Worm (Caenorhabditis elegans) whole organism, L4 larva: Measurements from ENCODE around the gene pap-2.

Experiments
- D1046.2 ChIP-seq: fragments of 200-800 bp; sonication (Bioruptor generic); IDR thresholded peaks from 2 replicates; pipeline ENCODE4 v1.3.6; 2022; ENCODE audit warnings: missing genetic modification characterization, missing compliant biosample characterization
- F10B5.3 ChIP-seq: sonication (generic microtip); optimal IDR thresholded peaks from 2 replicates; lab custom pipeline; 2016; ENCODE audit warnings: mild to moderate bottlenecking, missing genetic modification characterization, missing compliant biosample characterization
- F37D6.2 ChIP-seq: sonication (generic microtip); optimal IDR thresholded peaks from 2 replicates; lab custom pipeline; 2016; ENCODE audit warnings: mild to moderate bottlenecking, missing genetic modification characterization, missing compliant biosample characterization
- F44E2.7 ChIP-seq: fragments of 200-800 bp; sonication (Bioruptor generic); IDR thresholded peaks from 2 replicates; pipeline ENCODE4 v2.1.2; 2022; ENCODE audit warnings: missing genetic modification characterization, missing compliant biosample characterization
- T26A8.4 ChIP-seq: fragments of 200-800 bp; sonication (Bioruptor generic); IDR thresholded peaks from 2 replicates; pipeline ENCODE4 v1.3.6; 2022; ENCODE audit warnings: missing genetic modification characterization, missing compliant biosample characterization
- Y105C5A.15 ChIP-seq: fragments of 200-800 bp; sonication (Bioruptor generic); IDR thresholded peaks from 2 replicates; pipeline ENCODE4 v1.3.6; 2022; ENCODE audit warnings: missing genetic modification characterization, missing compliant biosample characterization
- Y48G9A.11 ChIP-seq: fragments of 200-800 bp; sonication (Bioruptor generic); IDR thresholded peaks from 2 replicates; pipeline ENCODE4 v1.3.6; 2022; ENCODE audit warnings: missing genetic modification reagents, missing genetic modification characterization, missing compliant biosample characterization
- ZK337.2 ChIP-seq: fragments of 200-800 bp; sonication (Bioruptor generic); IDR thresholded peaks from 2 replicates; pipeline ENCODE4 v1.3.6; 2022; ENCODE audit warnings: missing genetic modification reagents, missing genetic modification characterization, missing compliant biosample characterization
- aha-1 ChIP-seq: fragments of 150-350 bp; peaks from one replicate; lab custom pipeline; 2014; ENCODE audit warnings: missing biosample characterization, missing genetic modification characterization
- arid-1 ChIP-seq: fragments of 200-800 bp; sonication (Bioruptor generic); conservative IDR thresholded peaks from 2 replicates; pipeline ENCODE4 v1.3.6; 2022; ENCODE audit warnings: missing genetic modification reagents, missing genetic modification characterization, missing compliant biosample characterization
- ceh-28 ChIP-seq: fragments of 150-350 bp; optimal IDR thresholded peaks from 2 replicates; lab custom pipeline; 2014; ENCODE audit warnings: missing biosample characterization, missing genetic modification reagents, missing genetic modification characterization
- ceh-32 ChIP-seq: sonication (generic microtip); optimal IDR thresholded peaks from 2 replicates; lab custom pipeline; 2016; ENCODE audit warnings: mild to moderate bottlenecking, missing genetic modification characterization, missing compliant biosample characterization; ENCODE audit not compliant: poor library complexity
- ceh-62 ChIP-seq: sonication (generic microtip); optimal IDR thresholded peaks from 2 replicates; lab custom pipeline; 2017; ENCODE audit warnings: missing biosample characterization, missing genetic modification characterization
- ceh-82 ChIP-seq: sonication (generic microtip); optimal IDR thresholded peaks from 2 replicates; lab custom pipeline; 2017; ENCODE audit warnings: missing biosample characterization, missing genetic modification characterization
- daf-12 ChIP-seq: fragments of 150-350 bp; optimal IDR thresholded peaks from 2 replicates; lab custom pipeline; 2014; ENCODE audit warnings: missing biosample characterization, missing genetic modification reagents, missing genetic modification characterization
- daf-16 ChIP-seq, 3 experiments: sonication (generic microtip); optimal IDR thresholded peaks; 2 replicates each; lab custom pipeline; 2016 to 2017; ENCODE audit warnings: missing genetic modification characterization in 3 of 3, missing genetic modification reagents in 3 of 3, mild to moderate bottlenecking in 2 of 3, missing compliant biosample characterization in 2 of 3, missing biosample characterization in 1 of 3, moderate library complexity in 1 of 3
- daf-19 ChIP-seq: fragments of 200-800 bp; sonication (Bioruptor generic); conservative IDR thresholded peaks from 2 replicates; pipeline ENCODE4 v1.3.6; 2022; ENCODE audit warnings: missing genetic modification characterization, missing compliant biosample characterization
- dmd-6 ChIP-seq: fragments of 200-800 bp; sonication (Bioruptor generic); IDR thresholded peaks from 2 replicates; pipeline ENCODE4 v1.3.6; 2022; ENCODE audit warnings: missing genetic modification reagents, missing genetic modification characterization, missing compliant biosample characterization
- dmd-8 ChIP-seq: fragments of 200-800 bp; sonication (Bioruptor generic); IDR thresholded peaks from 2 replicates; pipeline ENCODE4 v1.3.6; 2022; ENCODE audit warnings: missing genetic modification characterization, missing compliant biosample characterization
- dmd-9 ChIP-seq: fragments of 200-800 bp; sonication (Bioruptor generic); IDR thresholded peaks from 2 replicates; pipeline ENCODE4 v1.3.6; 2022; ENCODE audit warnings: missing genetic modification reagents, missing genetic modification characterization, missing compliant biosample characterization
- dve-1 ChIP-seq: sonication (generic microtip); optimal IDR thresholded peaks from 2 replicates; lab custom pipeline; 2017; ENCODE audit warnings: antibody characterized with exemption, mild to moderate bottlenecking, missing genetic modification characterization, missing compliant biosample characterization; ENCODE audit not compliant: insufficient read depth
- egl-43 ChIP-seq: fragments of 200-800 bp; sonication (Bioruptor generic); IDR thresholded peaks from 2 replicates; pipeline ENCODE4 v1.3.6; 2022; ENCODE audit warnings: missing genetic modification reagents, missing genetic modification characterization, missing compliant biosample characterization
- hif-1 ChIP-seq, 2 experiments: sonication (generic microtip); optimal IDR thresholded peaks; 2 replicates each; lab custom pipeline; 2016 to 2017; ENCODE audit warnings: missing compliant biosample characterization in 2 of 2, missing genetic modification characterization in 2 of 2, missing genetic modification reagents in 2 of 2, missing genotype in 2 of 2, mild to moderate bottlenecking in 1 of 2
- jun-1 ChIP-seq: fragments of 150-350 bp; optimal IDR thresholded peaks from 2 replicates; lab custom pipeline; 2014; ENCODE audit warnings: missing biosample characterization, missing genetic modification reagents, missing genetic modification characterization
- lin-13 ChIP-seq: fragments of 150-350 bp; optimal IDR thresholded peaks from 2 replicates; lab custom pipeline; 2014; ENCODE audit warnings: missing biosample characterization, missing genetic modification reagents, missing genetic modification characterization
- lin-15B ChIP-seq: fragments of 150-350 bp; sonication (generic microtip); optimal IDR thresholded peaks from 3 replicates; lab custom pipeline; 2014; ENCODE audit warnings: missing biosample characterization, missing genetic modification characterization
- lin-29 ChIP-seq: fragments of 200-800 bp; sonication (Bioruptor generic); IDR thresholded peaks from 2 replicates; pipeline ENCODE4 v1.3.6; 2022; ENCODE audit warnings: missing genetic modification reagents, missing genetic modification characterization, missing compliant biosample characterization
- lsy-2 ChIP-seq, 2 experiments: fragments of 150-350 bp in 1 of 2; sonication (generic microtip) in 1 of 2; optimal IDR thresholded peaks; 2 replicates each; lab custom pipeline; 2014 to 2017; ENCODE audit warnings: missing biosample characterization in 2 of 2, missing genetic modification characterization in 2 of 2
- mep-1 ChIP-seq: fragments of 150-350 bp; sonication (generic microtip); optimal IDR thresholded peaks from 3 replicates; lab custom pipeline; 2014; ENCODE audit warnings: missing biosample characterization, missing genetic modification characterization
- mxl-3 ChIP-seq: fragments of 200-800 bp; sonication (Bioruptor generic); optimal IDR thresholded peaks from 2 replicates; lab custom pipeline; 2018; ENCODE audit warnings: mild to moderate bottlenecking, missing genetic modification characterization, missing compliant biosample characterization
- nhr-10 ChIP-seq: fragments of 150-350 bp; optimal IDR thresholded peaks from 2 replicates; lab custom pipeline; 2014; ENCODE audit warnings: missing biosample characterization, missing genetic modification characterization
- nhr-11 ChIP-seq: fragments of 150-350 bp; optimal IDR thresholded peaks from 2 replicates; lab custom pipeline; 2014; ENCODE audit warnings: missing biosample characterization, missing genetic modification characterization
- nhr-237 ChIP-seq: sonication (generic microtip); optimal IDR thresholded peaks from 2 replicates; lab custom pipeline; 2017; ENCODE audit warnings: missing biosample characterization, missing genetic modification characterization
- nhr-25 ChIP-seq: sonication (generic microtip); optimal IDR thresholded peaks from 2 replicates; lab custom pipeline; 2017; ENCODE audit warnings: missing genetic modification characterization, mild to moderate bottlenecking, missing compliant biosample characterization, antibody characterized with exemption, moderate library complexity, borderline replicate concordance; ENCODE audit not compliant: insufficient read depth
- nhr-28 ChIP-seq: fragments of 150-350 bp; optimal IDR thresholded peaks from 2 replicates; lab custom pipeline; 2014; ENCODE audit warnings: missing biosample characterization, missing genetic modification characterization
- nhr-41 ChIP-seq: fragments of 200-800 bp; sonication (Bioruptor generic); IDR thresholded peaks from 2 replicates; pipeline ENCODE4 v1.3.6; 2022; ENCODE audit warnings: missing genetic modification reagents, missing genetic modification characterization, missing compliant biosample characterization
- nhr-77 ChIP-seq: fragments of 150-350 bp; optimal IDR thresholded peaks from 2 replicates; lab custom pipeline; 2014; ENCODE audit warnings: missing biosample characterization, missing genetic modification characterization
- snpc-4 ChIP-seq: fragments of 150-350 bp; optimal IDR thresholded peaks from 2 replicates; lab custom pipeline; 2014; ENCODE audit warnings: missing biosample characterization, missing genetic modification characterization
- unc-130 ChIP-seq: sonication (generic microtip); optimal IDR thresholded peaks from 2 replicates; lab custom pipeline; 2016; ENCODE audit warnings: missing genetic modification reagents, missing genetic modification characterization, missing compliant biosample characterization
- zfp-2 ChIP-seq: sonication (generic microtip); optimal IDR thresholded peaks from 2 replicates; lab custom pipeline; 2016; ENCODE audit warnings: mild to moderate bottlenecking, missing genetic modification characterization, missing compliant biosample characterization
- ztf-11 ChIP-seq: fragments of 150-350 bp; optimal IDR thresholded peaks from 2 replicates; lab custom pipeline; 2014; ENCODE audit warnings: missing biosample characterization, missing genetic modification characterization

Gene pap-2

ce11 chrII:9617039-9617901 lies 8.1 kb upstream of the pap-2 start, which contains the start of gene hal-3 (continued):
- 0 out of 2 replicates have a peak, but pooled peaks have one; percentile 14 for TF ChIP-seq dmd-8
- no peak for TF ChIP-seq dmd-9 (GFP tag; lab: Robert Waterston, UW)
- no peak for TF ChIP-seq ceh-82
- peak; percentile 39; the same call in 1 of the 2 replicates for TF ChIP-seq T26A8.4 (GFP tag; lab: Robert Waterston, UW)
- TF ChIP-seq egl-43: 0 out of 2 replicates have a peak, but pooled peaks have one; percentile 9
- no peak for TF ChIP-seq snpc-4 (tag; lab: Kevin White, UChicago)
- TF ChIP-seq nhr-77 (tag; lab: Kevin White, UChicago): no peak
- peak; percentile 25 for TF ChIP-seq F10B5.3 (tag; lab: Kevin White, UChicago)
- TF ChIP-seq jun-1 (tag; lab: Kevin White, UChicago): no peak
- peak in 1 of 2 experiments; percentile 18 for TF ChIP-seq hif-1 (tag; optimal IDR thresholded peaks at IDR 0.05; lab: Kevin White, UChicago)
- peak; percentile 31 for TF ChIP-seq mep-1 (tag; lab: Kevin White, UChicago)
- TF ChIP-seq mxl-3 (GFP tag; lab: Kevin White, UChicago): no peak
- peak; percentile 67 for TF ChIP-seq ceh-28 (tag; lab: Kevin White, UChicago)

DNA sequence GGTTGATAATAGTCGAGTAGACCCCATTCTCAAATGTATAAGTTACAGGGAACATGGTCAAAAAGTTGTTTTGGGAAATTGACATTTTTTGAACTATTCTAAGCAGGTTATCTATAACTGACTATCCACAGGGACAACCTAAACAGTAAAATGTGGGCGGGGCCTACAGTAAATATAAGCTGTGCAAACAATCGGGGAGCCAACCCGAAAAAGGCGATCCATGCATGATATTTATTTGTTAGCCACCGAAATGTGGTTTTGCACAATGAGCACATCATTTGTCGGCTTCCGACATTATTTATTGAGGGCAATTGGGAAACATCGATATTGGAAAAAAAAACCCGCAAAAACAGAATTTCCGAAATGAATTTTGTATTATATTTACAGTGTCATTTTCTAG lies 5.5 kb upstream of the pap-2 start, which contains the start of gene hlh-6:
Gene hlh-6, minus strand, starts transcription at position 101 of the 400 bp plus-strand sequence.
- TF ChIP-seq ztf-11 (no peak), nhr-11 (tag; lab: Kevin White, UChicago) (no peak), F44E2.7 (GFP tag; lab: Robert Waterston, UW) (no peak), nhr-10 (tag; lab: Kevin White, UChicago) (no peak), nhr-237 (no peak), lsy-2 (tag; optimal IDR thresholded peaks at IDR 0.05; lab: Kevin White, UChicago) (no peak), aha-1 (tag; lab: Kevin White, UChicago) (no peak), mep-1 (tag; lab: Kevin White, UChicago) (no peak), lin-15B (tag; lab: Kevin White, UChicago) (no peak), unc-130 (GFP tag; lab: Kevin White, UChicago) (no peak), lin-13 (GFP tag; lab: Kevin White, UChicago) (no peak), daf-12 (no peak), Y105C5A.15 (GFP tag; lab: Robert Waterston, UW) (no peak), arid-1 (GFP tag; lab: Robert Waterston, UW) (no peak), ZK337.2 (GFP tag; lab: Robert Waterston, UW) (no peak), zfp-2 (tag; lab: Kevin White, UChicago) (no peak), Y48G9A.11 (no peak), F37D6.2 (no peak)

DNA sequence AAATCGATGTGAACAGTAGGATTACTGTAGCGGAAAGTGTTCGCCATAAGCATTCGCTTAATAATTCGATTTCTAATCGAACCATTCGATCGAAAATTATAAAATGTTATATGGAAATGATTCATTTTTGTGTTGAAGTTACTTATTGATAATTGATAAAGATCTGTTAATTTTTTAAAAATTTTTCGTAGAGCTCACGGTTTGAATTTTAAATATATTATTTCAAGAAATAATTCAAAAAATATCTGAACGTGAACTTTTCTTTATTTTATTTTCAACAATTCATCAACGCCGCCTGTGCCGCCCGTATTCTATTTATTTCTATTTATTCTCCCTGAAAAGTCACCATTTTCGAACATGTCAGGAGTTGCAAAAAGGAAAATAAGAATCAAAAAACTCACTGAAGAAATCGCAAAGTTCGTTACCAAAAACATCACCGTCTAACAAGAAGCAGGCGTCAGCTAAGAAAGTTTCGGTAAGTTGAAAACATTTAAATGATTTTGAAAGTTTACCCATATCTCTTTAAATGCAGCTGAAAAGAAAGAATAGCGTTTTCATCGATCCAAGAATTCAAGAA lies 2.2 kb upstream of the pap-2 start, which contains the start of the genes T15H9.5 and T15H9.4:
Gene T15H9.5, minus strand, starts transcription at position 101 of the 577 bp plus-strand sequence.
Gene T15H9.4, plus strand, starts transcription at position 527 of the 577 bp plus-strand sequence.
- no peak for TF ChIP-seq lin-29 (GFP tag; lab: Robert Waterston, UW)
- no peak for TF ChIP-seq ceh-82
- no peak for TF ChIP-seq ceh-62
- TF ChIP-seq, all 104 proteins: peak for 0

DNA sequence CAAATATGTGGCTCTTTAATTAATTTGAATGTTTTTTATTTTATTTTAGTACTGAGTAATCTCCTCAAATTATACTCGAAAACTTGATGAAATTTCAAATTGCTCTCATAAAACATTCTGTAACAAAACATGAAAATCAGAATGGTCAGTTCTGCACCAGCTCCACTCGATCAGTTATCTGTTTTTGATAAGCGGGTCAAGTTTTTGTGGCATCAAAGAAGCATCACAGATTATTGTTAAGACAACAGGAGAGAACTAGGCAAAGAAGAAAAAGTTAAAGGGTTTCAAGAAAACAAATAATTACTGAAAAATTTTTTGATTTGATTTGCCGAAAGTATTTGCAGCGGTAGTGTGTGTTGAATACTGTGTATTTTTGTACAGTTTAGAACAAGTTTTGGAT lies 2.1 kb downstream of the pap-2 start:
- peak; percentile 42 for TF ChIP-seq nhr-28 (tag; lab: Kevin White, UChicago)
- no peak for TF ChIP-seq daf-16 (GFP tag; optimal IDR thresholded peaks at IDR 0.05; lab: Kevin White, UChicago)
- peak; percentile 70 for TF ChIP-seq daf-16 (tag; optimal IDR thresholded peaks at IDR 0.05; lab: Kevin White, UChicago)
- TF ChIP-seq dve-1: peak; percentile 69
- TF ChIP-seq ceh-32: no peak
- no peak for TF ChIP-seq jun-1 (tag; lab: Kevin White, UChicago)
- no peak for TF ChIP-seq daf-19
- no peak for TF ChIP-seq nhr-41
- no peak for TF ChIP-seq nhr-25 (tag; lab: Kevin White, UChicago)
- TF ChIP-seq D1046.2 (GFP tag; lab: Robert Waterston, UW): no peak
- peak; percentile 15; the same call in 1 of the 2 replicates for TF ChIP-seq dmd-6 (GFP tag; lab: Robert Waterston, UW)
